Worm (Caenorhabditis elegans): ENCODE data around the gene srsx-32.

DNA sequence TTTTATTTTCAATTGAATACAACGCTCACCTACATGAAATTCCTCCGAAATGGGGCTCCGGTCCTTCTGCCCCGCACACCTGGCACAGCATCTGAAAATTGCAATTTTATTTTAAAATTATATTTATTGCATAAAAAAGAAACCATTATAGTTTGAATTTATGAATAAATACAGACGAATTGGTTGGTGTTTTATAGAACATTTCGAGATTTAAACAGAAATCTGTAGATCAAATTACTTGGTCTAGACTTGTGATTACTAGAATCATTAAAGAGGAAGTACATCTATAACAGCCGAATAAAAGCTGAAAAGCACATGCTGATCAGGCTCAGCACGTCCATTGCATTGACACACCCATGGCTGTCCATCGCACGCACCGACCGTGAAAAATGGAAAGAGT is 25.4 kb upstream of the srsx-32 start, which contains the start of gene nhr-162:
- TF ChIP-seq T22C8.4 (GFP tag; IDR thresholded peaks at IDR 0.05) (no peak), cog-1 (tag; optimal IDR thresholded peaks at IDR 0.05) (no peak), klf-2 (GFP tag; conservative IDR thresholded peaks at IDR 0.05) (no peak), tab-1 (GFP tag; IDR thresholded peaks at IDR 0.05) (no peak), ztf-29 (GFP tag; IDR thresholded peaks at IDR 0.05) (no peak), flt-1 (GFP tag; IDR thresholded peaks at IDR 0.05) (no peak), med-1 (GFP tag; optimal IDR thresholded peaks at IDR 0.05; ENCODE audit: insufficient read depth) (no peak)

All from whole organism, midembryonic.